Fruit fly (Drosophila melanogaster): ENCODE measurements around the gene GMF.

The GMF gene

dm6 chr2L:16302773-16303279, at the start of gene GMF:
TSS of gene GMF (minus strand) at chr2L:16302954.
- TF ChIP-seq noc (tag; optimal IDR thresholded peaks at IDR 0.05), result peak; percentile 44

dm6 chr2L:16351805-16352584, 49.2 kb upstream of the GMF start:
- TF ChIP-seq noc (tag; optimal IDR thresholded peaks at IDR 0.05), result no peak

- peak; percentile 99 for TF ChIP-seq noc (tag; optimal IDR thresholded peaks at IDR 0.05)
Observed at dm6 chr2L:16350742-16351568, 48.2 kb upstream of the GMF start.

dm6 chr2L:16350160-16350633, 47.4 kb upstream of the GMF start:
- TF ChIP-seq noc (tag; optimal IDR thresholded peaks at IDR 0.05), result no peak

dm6 chr2L:16342224-16342623, 39.5 kb upstream of the GMF start, which contains the start of gene CG44405:
TSS of gene CG44405 (minus strand) at chr2L:16342324.
- TF ChIP-seq noc (tag; optimal IDR thresholded peaks at IDR 0.05), result no peak

- no peak for TF ChIP-seq noc (tag; optimal IDR thresholded peaks at IDR 0.05)
Observed at dm6 chr2L:16340268-16340667, 37.5 kb upstream of the GMF start, which contains the start of gene CG42266. TSS of gene CG42266 (minus strand) at chr2L:16340368.

dm6 chr2L:16337785-16338184, 35.0 kb upstream of the GMF start, which contains the start of gene CG31817:
TSS of gene CG31817 (minus strand) at chr2L:16337885.
- no peak for TF ChIP-seq noc (tag; optimal IDR thresholded peaks at IDR 0.05)

- TF ChIP-seq noc (tag; optimal IDR thresholded peaks at IDR 0.05), result no peak
Observed at dm6 chr2L:16329625-16330024, 26.9 kb upstream of the GMF start, which contains the start of gene CG4440. TSS of gene CG4440 (plus strand) at chr2L:16329925.

- no peak for TF ChIP-seq noc (tag; optimal IDR thresholded peaks at IDR 0.05)
Observed at dm6 chr2L:16329102-16329520, 26.4 kb upstream of the GMF start, which contains the start of gene mRpL4. TSS of gene mRpL4 (minus strand) at chr2L:16329132.

- TF ChIP-seq noc (tag; optimal IDR thresholded peaks at IDR 0.05), result no peak
Observed at dm6 chr2L:16326892-16327291, 24.1 kb upstream of the GMF start, which contains the start of gene CG4278. TSS of gene CG4278 (plus strand) at chr2L:16327069.

- peak; percentile 96 for TF ChIP-seq noc (tag; optimal IDR thresholded peaks at IDR 0.05)
Observed at dm6 chr2L:16325515-16326257, 22.9 kb upstream of the GMF start, which contains the start of gene cact. TSS of gene cact (minus strand) at chr2L:16326207.

dm6 chr2L:16324833-16325232, 22.1 kb upstream of the GMF start:
- no peak for TF ChIP-seq noc (tag; optimal IDR thresholded peaks at IDR 0.05)

- TF ChIP-seq noc (tag; optimal IDR thresholded peaks at IDR 0.05), result no peak
Observed at dm6 chr2L:16323544-16323943, 20.8 kb upstream of the GMF start.

dm6 chr2L:16321872-16322631, 19.3 kb upstream of the GMF start:
- no peak for TF ChIP-seq noc (tag; optimal IDR thresholded peaks at IDR 0.05)

dm6 chr2L:16321209-16321608, 18.5 kb upstream of the GMF start:
- no peak for TF ChIP-seq noc (tag; optimal IDR thresholded peaks at IDR 0.05)
